Worm (Caenorhabditis elegans) whole organism, L4 larva: ENCODE measurements around the gene C17H11.4.

ENCODE experiments used
- D1046.2 ChIP-seq: fragments of 200-800 bp; sonication (Bioruptor generic); IDR thresholded peaks from 2 replicates; pipeline ENCODE4 v1.3.6; 2022; ENCODE audit warnings: missing genetic modification characterization, missing compliant biosample characterization
- F26F4.8 ChIP-seq: fragments of 200-800 bp; sonication (Bioruptor generic); conservative IDR thresholded peaks from 2 replicates; pipeline ENCODE4 v1.3.6; 2022; ENCODE audit warnings: missing genetic modification characterization, missing compliant biosample characterization
- F49E8.2 ChIP-seq: sonication (generic microtip); optimal IDR thresholded peaks from 2 replicates; lab custom pipeline; 2016; ENCODE audit warnings: missing compliant biosample characterization, mild to moderate bottlenecking, missing genetic modification characterization, borderline replicate concordance
- Y105C5A.15 ChIP-seq: fragments of 200-800 bp; sonication (Bioruptor generic); IDR thresholded peaks from 2 replicates; pipeline ENCODE4 v1.3.6; 2022; ENCODE audit warnings: missing genetic modification characterization, missing compliant biosample characterization
- Y48G9A.11 ChIP-seq: fragments of 200-800 bp; sonication (Bioruptor generic); IDR thresholded peaks from 2 replicates; pipeline ENCODE4 v1.3.6; 2022; ENCODE audit warnings: missing genetic modification reagents, missing genetic modification characterization, missing compliant biosample characterization
- Y5F2A.4 ChIP-seq: fragments of 200-800 bp; sonication (Bioruptor generic); optimal IDR thresholded peaks from 2 replicates; lab custom pipeline; 2018; ENCODE audit warnings: mild to moderate bottlenecking, missing genetic modification characterization, missing compliant biosample characterization
- ZK337.2 ChIP-seq: fragments of 200-800 bp; sonication (Bioruptor generic); IDR thresholded peaks from 2 replicates; pipeline ENCODE4 v1.3.6; 2022; ENCODE audit warnings: missing genetic modification reagents, missing genetic modification characterization, missing compliant biosample characterization
- ZK546.5 ChIP-seq, 2 experiments: sonication (generic microtip); optimal IDR thresholded peaks; 2 replicates each; lab custom pipeline; 2017; ENCODE audit warnings: missing biosample characterization in 2 of 2, missing genetic modification characterization in 2 of 2
- aha-1 ChIP-seq: fragments of 150-350 bp; peaks from one replicate; lab custom pipeline; 2014; ENCODE audit warnings: missing biosample characterization, missing genetic modification characterization
- ama-1 ChIP-seq: fragments of 150-350 bp; optimal IDR thresholded peaks from 2 replicates; lab custom pipeline; 2014; ENCODE audit warnings: inconsistent platforms, mixed read lengths
- arid-1 ChIP-seq: fragments of 200-800 bp; sonication (Bioruptor generic); conservative IDR thresholded peaks from 2 replicates; pipeline ENCODE4 v1.3.6; 2022; ENCODE audit warnings: missing genetic modification reagents, missing genetic modification characterization, missing compliant biosample characterization
- ceh-28 ChIP-seq: fragments of 150-350 bp; optimal IDR thresholded peaks from 2 replicates; lab custom pipeline; 2014; ENCODE audit warnings: missing biosample characterization, missing genetic modification reagents, missing genetic modification characterization
- cey-2 ChIP-seq: sonication (generic microtip); optimal IDR thresholded peaks from 3 replicates; lab custom pipeline; 2017; ENCODE audit warnings: missing genetic modification characterization, mild to moderate bottlenecking, missing compliant biosample characterization, antibody characterized with exemption, borderline replicate concordance; ENCODE audit not compliant: insufficient read depth
- daf-12 ChIP-seq: fragments of 150-350 bp; optimal IDR thresholded peaks from 2 replicates; lab custom pipeline; 2014; ENCODE audit warnings: missing biosample characterization, missing genetic modification reagents, missing genetic modification characterization
- daf-19 ChIP-seq: fragments of 200-800 bp; sonication (Bioruptor generic); conservative IDR thresholded peaks from 2 replicates; pipeline ENCODE4 v1.3.6; 2022; ENCODE audit warnings: missing genetic modification characterization, missing compliant biosample characterization
- daf-8 ChIP-seq: fragments of 200-800 bp; sonication (Bioruptor generic); IDR thresholded peaks from 2 replicates; pipeline ENCODE4 v1.3.6; 2022; ENCODE audit warnings: missing genetic modification characterization, missing compliant biosample characterization
- dmd-8 ChIP-seq: fragments of 200-800 bp; sonication (Bioruptor generic); IDR thresholded peaks from 2 replicates; pipeline ENCODE4 v1.3.6; 2022; ENCODE audit warnings: missing genetic modification characterization, missing compliant biosample characterization
- dpl-1 ChIP-seq: fragments of 150-350 bp; optimal IDR thresholded peaks from 2 replicates; lab custom pipeline; 2014; ENCODE audit warnings: missing biosample characterization, missing genetic modification reagents, missing genetic modification characterization
- egl-43 ChIP-seq: fragments of 200-800 bp; sonication (Bioruptor generic); IDR thresholded peaks from 2 replicates; pipeline ENCODE4 v1.3.6; 2022; ENCODE audit warnings: missing genetic modification reagents, missing genetic modification characterization, missing compliant biosample characterization
- fkh-10 ChIP-seq: fragments of 150-350 bp; optimal IDR thresholded peaks from 2 replicates; lab custom pipeline; 2014; ENCODE audit warnings: missing biosample characterization, missing genetic modification reagents, missing genetic modification characterization
- fos-1 ChIP-seq: fragments of 150-350 bp; optimal IDR thresholded peaks from 2 replicates; lab custom pipeline; 2014; ENCODE audit warnings: missing biosample characterization, missing genetic modification characterization
- hif-1 ChIP-seq, 2 experiments: sonication (generic microtip); optimal IDR thresholded peaks; 2 replicates each; lab custom pipeline; 2016 to 2017; ENCODE audit warnings: missing compliant biosample characterization in 2 of 2, missing genetic modification characterization in 2 of 2, missing genetic modification reagents in 2 of 2, missing genotype in 2 of 2, mild to moderate bottlenecking in 1 of 2
- hlh-30 ChIP-seq: sonication (generic microtip); optimal IDR thresholded peaks from 2 replicates; lab custom pipeline; 2017; ENCODE audit warnings: antibody characterized with exemption, mild to moderate bottlenecking, missing genetic modification characterization, missing compliant biosample characterization; ENCODE audit not compliant: insufficient read depth
- hmg-1.1 ChIP-seq: fragments of 200-800 bp; sonication (Bioruptor generic); IDR thresholded peaks from 2 replicates; pipeline ENCODE4 v1.3.6; 2022; ENCODE audit warnings: missing genetic modification reagents, missing genetic modification characterization, missing compliant biosample characterization
- lim-7 ChIP-seq: fragments of 200-800 bp; sonication (Bioruptor generic); IDR thresholded peaks from 2 replicates; pipeline ENCODE4 v1.3.6; 2022; ENCODE audit warnings: missing genetic modification characterization, missing compliant biosample characterization
- lin-13 ChIP-seq: fragments of 150-350 bp; optimal IDR thresholded peaks from 2 replicates; lab custom pipeline; 2014; ENCODE audit warnings: missing biosample characterization, missing genetic modification reagents, missing genetic modification characterization
- lin-38 ChIP-seq: fragments of 200-800 bp; sonication (Bioruptor generic); IDR thresholded peaks from 2 replicates; pipeline ENCODE4 v1.3.6; 2022; ENCODE audit warnings: missing genetic modification reagents, missing genetic modification characterization, missing compliant biosample characterization
- lir-3 ChIP-seq: sonication (generic microtip); optimal IDR thresholded peaks from 2 replicates; lab custom pipeline; 2016; ENCODE audit warnings: mild to moderate bottlenecking, missing genetic modification characterization, missing compliant biosample characterization
- madf-5 ChIP-seq, 2 experiments: fragments of 200-800 bp; sonication (Bioruptor generic); IDR thresholded peaks; 2 replicates each; pipeline ENCODE4 v1.3.6; 2022; ENCODE audit warnings: missing compliant biosample characterization in 2 of 2, missing genetic modification characterization in 2 of 2
- madf-9 ChIP-seq: fragments of 200-800 bp; sonication (Bioruptor generic); conservative IDR thresholded peaks from 2 replicates; pipeline ENCODE4 v1.3.6; 2022; ENCODE audit warnings: missing genetic modification reagents, missing genetic modification characterization, missing compliant biosample characterization
- mep-1 ChIP-seq: fragments of 150-350 bp; sonication (generic microtip); optimal IDR thresholded peaks from 3 replicates; lab custom pipeline; 2014; ENCODE audit warnings: missing biosample characterization, missing genetic modification characterization
- mes-2 ChIP-seq: sonication (generic microtip); optimal IDR thresholded peaks from 2 replicates; lab custom pipeline; 2016; ENCODE audit warnings: missing genotype, mild to moderate bottlenecking, missing genetic modification characterization, missing compliant biosample characterization; ENCODE audit not compliant: poor library complexity, severe bottlenecking
- mxl-2 ChIP-seq: fragments of 200-800 bp; sonication (Bioruptor generic); conservative IDR thresholded peaks from 2 replicates; pipeline ENCODE4 v1.3.6; 2022; ENCODE audit warnings: missing genetic modification reagents, missing genetic modification characterization, missing compliant biosample characterization
- mxl-3 ChIP-seq: fragments of 200-800 bp; sonication (Bioruptor generic); optimal IDR thresholded peaks from 2 replicates; lab custom pipeline; 2018; ENCODE audit warnings: mild to moderate bottlenecking, missing genetic modification characterization, missing compliant biosample characterization
- nhr-42 ChIP-seq: fragments of 200-800 bp; sonication (Bioruptor generic); IDR thresholded peaks from 2 replicates; pipeline ENCODE4 v1.3.6; 2022; ENCODE audit warnings: missing genetic modification characterization, missing compliant biosample characterization
- nhr-77 ChIP-seq: fragments of 150-350 bp; optimal IDR thresholded peaks from 2 replicates; lab custom pipeline; 2014; ENCODE audit warnings: missing biosample characterization, missing genetic modification characterization
- pha-4 ChIP-seq, 2 experiments: fragments of 150-350 bp in 1 of 2; fragments of 200-800 bp in 1 of 2; sonication (Bioruptor generic) in 1 of 2; IDR thresholded peaks in 1 of 2; optimal IDR thresholded peaks in 1 of 2; 2 replicates each; pipeline versions ENCODE4 v1.3.6 to Lab custom; 2014 to 2022; ENCODE audit warnings: missing genetic modification characterization in 2 of 2, missing genetic modification reagents in 2 of 2, missing biosample characterization in 1 of 2, missing compliant biosample characterization in 1 of 2
- set-16 ChIP-seq: fragments of 200-800 bp; sonication (Bioruptor generic); IDR thresholded peaks from 2 replicates; pipeline ENCODE4 v1.3.6; 2022; ENCODE audit warnings: missing genetic modification reagents, missing genetic modification characterization, missing compliant biosample characterization
- snpc-1.2 ChIP-seq: fragments of 200-800 bp; sonication (Bioruptor generic); IDR thresholded peaks from 2 replicates; pipeline ENCODE4 v1.3.6; 2022; ENCODE audit warnings: missing genetic modification reagents, missing genetic modification characterization, missing compliant biosample characterization
- spr-1 ChIP-seq: sonication (generic microtip); optimal IDR thresholded peaks from 2 replicates; lab custom pipeline; 2016; ENCODE audit warnings: mild to moderate bottlenecking, missing genetic modification characterization, missing compliant biosample characterization
- spr-3 ChIP-seq: fragments of 200-800 bp; sonication (Bioruptor generic); optimal IDR thresholded peaks from 2 replicates; lab custom pipeline; 2018; ENCODE audit warnings: mild to moderate bottlenecking, missing genetic modification characterization, missing compliant biosample characterization
- tag-97 ChIP-seq: fragments of 200-800 bp; sonication (Bioruptor generic); IDR thresholded peaks from 2 replicates; pipeline ENCODE4 v1.3.6; 2022; ENCODE audit warnings: missing genetic modification characterization, missing compliant biosample characterization
- tra-1 ChIP-seq: fragments of 200-800 bp; sonication (Bioruptor generic); IDR thresholded peaks from 2 replicates; pipeline ENCODE4 v1.3.6; 2022; ENCODE audit warnings: missing genetic modification reagents, missing genetic modification characterization, missing compliant biosample characterization
- unc-39 ChIP-seq: sonication (generic microtip); optimal IDR thresholded peaks from 2 replicates; lab custom pipeline; 2017; ENCODE audit warnings: missing biosample characterization, missing genetic modification characterization
- vab-7 ChIP-seq: fragments of 200-800 bp; sonication (Bioruptor generic); IDR thresholded peaks from 2 replicates; pipeline ENCODE4 v1.3.6; 2022; ENCODE audit warnings: missing genetic modification reagents, missing genetic modification characterization, missing compliant biosample characterization
- zip-11 ChIP-seq: fragments of 200-800 bp; sonication (Bioruptor generic); IDR thresholded peaks from 2 replicates; pipeline ENCODE4 v1.3.6; 2022; ENCODE audit warnings: missing genetic modification characterization, missing compliant biosample characterization

The C17H11.4 gene

DNA sequence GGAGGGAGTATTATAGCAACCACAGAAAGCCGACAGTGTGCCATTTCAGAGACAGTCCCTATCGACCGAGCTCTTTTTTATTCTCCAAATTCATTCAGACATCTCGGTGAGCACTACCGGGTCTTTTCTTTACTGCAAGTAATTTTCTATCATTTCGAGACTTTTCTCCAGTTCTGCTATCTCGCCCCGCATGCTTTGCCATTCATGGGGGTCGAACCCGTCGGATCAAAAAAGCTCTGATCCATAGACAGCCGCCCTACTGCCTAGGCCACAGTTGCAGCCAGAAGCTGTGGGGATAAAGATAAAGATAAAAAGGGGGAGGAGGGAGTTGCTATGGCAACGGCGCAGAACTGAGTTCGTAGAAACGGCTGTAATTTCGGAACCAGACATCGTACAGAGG is 30.0 kb downstream of the C17H11.4 start:
- TF ChIP-seq fos-1 (no peak), spr-1 (tag; lab: Kevin White, UChicago) (no peak), mxl-2 (no peak), Y105C5A.15 (GFP tag; lab: Robert Waterston, UW) (no peak), pha-4 (GFP tag; IDR thresholded peaks at IDR 0.05; lab: Robert Waterston, UW) (peak; percentile 43; the same call in 1 of the 2 replicates), pha-4 (tag; optimal IDR thresholded peaks at IDR 0.05; lab: Kevin White, UChicago) (no peak), unc-39 (tag; lab: Kevin White, UChicago) (no peak), F26F4.8 (GFP tag; lab: Robert Waterston, UW) (no peak), tra-1 (GFP tag; lab: Robert Waterston, UW) (0 out of 2 replicates have a peak, but pooled peaks have one; percentile 22), lin-38 (0 out of 2 replicates have a peak, but pooled peaks have one; percentile 39), snpc-1.2 (GFP tag; lab: Robert Waterston, UW) (peak; percentile 64; the same call in 1 of the 2 replicates), hlh-30 (tag; lab: Kevin White, UChicago) (no peak), ZK337.2 (GFP tag; lab: Robert Waterston, UW) (no peak), set-16 (peak; percentile 37; the same call in 1 of the 2 replicates), aha-1 (tag; lab: Kevin White, UChicago) (peak; percentile 41), madf-9 (GFP tag; lab: Robert Waterston, UW) (no peak), fkh-10 (GFP tag; lab: Kevin White, UChicago) (no peak), F49E8.2 (tag; lab: Kevin White, UChicago) (peak; percentile 18), hif-1 (tag; optimal IDR thresholded peaks at IDR 0.05; lab: Kevin White, UChicago) (no peak), egl-43 (GFP tag; lab: Robert Waterston, UW) (peak; percentile 74), mxl-3 (GFP tag; lab: Kevin White, UChicago) (no peak), nhr-77 (tag; lab: Kevin White, UChicago) (no peak), D1046.2 (GFP tag; lab: Robert Waterston, UW) (no peak), lim-7 (GFP tag; lab: Robert Waterston, UW) (0 out of 2 replicates have a peak, but pooled peaks have one; percentile 33), daf-8 (no peak), Y5F2A.4 (GFP tag; lab: Kevin White, UChicago) (no peak), lir-3 (tag; lab: Kevin White, UChicago) (peak; percentile 38), spr-3 (GFP tag; lab: Kevin White, UChicago) (no peak), mes-2 (tag; lab: Kevin White, UChicago) (no peak), ZK546.5 (tag; optimal IDR thresholded peaks at IDR 0.05; lab: Kevin White, UChicago) (no peak), dpl-1 (no peak), cey-2 (tag; lab: Kevin White, UChicago) (no peak)

DNA sequence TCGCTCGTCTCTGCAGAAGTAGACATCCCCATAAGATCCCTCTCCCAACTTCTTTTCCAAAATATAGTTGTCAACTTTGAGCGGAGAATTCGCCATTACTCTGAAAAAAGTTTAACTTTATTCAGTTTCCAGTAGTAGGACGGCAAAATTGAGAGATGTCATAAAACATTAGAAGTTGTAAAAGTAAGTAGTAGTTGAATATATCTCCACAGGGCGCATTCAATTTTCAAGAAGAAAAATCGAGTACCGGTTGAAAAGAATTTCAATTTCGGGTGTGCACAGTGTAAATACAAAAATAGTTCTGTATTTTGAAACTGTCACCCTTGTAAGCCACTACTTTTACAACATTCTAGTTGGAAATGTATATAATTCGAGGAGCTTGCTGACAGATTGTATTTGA is 30.8 kb downstream of the C17H11.4 start, which contains the start of gene F22F1.2:
TSS of gene F22F1.2 (minus strand) at position 101 of the 400 bp plus-strand sequence.
- TF ChIP-seq zip-11 (GFP tag; lab: Robert Waterston, UW) (no peak), mep-1 (no peak), ama-1 (lab: Kevin White, UChicago) (no peak), dmd-8 (GFP tag; lab: Robert Waterston, UW) (no peak), aha-1 (tag; lab: Kevin White, UChicago) (no peak), nhr-42 (GFP tag; lab: Robert Waterston, UW) (no peak), F26F4.8 (GFP tag; lab: Robert Waterston, UW) (no peak), arid-1 (GFP tag; lab: Robert Waterston, UW) (no peak), spr-1 (tag; lab: Kevin White, UChicago) (no peak)

DNA sequence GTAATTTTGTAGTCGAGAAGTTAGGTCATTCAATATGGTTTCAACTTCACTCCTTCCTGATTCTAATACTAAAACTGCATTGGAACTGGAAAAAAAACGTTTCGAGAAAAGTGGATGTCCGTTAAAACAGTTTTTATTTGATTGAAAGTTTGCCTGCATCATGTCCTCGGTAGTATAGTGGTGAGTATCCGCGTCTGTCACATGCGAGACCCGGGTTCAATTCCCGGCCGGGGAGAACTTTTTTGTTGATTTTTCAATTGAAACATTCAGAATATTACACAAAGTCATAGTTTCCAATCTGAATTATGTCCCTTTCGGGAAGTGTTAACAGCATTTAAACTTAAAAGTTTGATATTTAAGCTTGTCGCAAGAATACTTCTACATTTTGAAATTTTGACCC is 32.4 kb downstream of the C17H11.4 start:
- TF ChIP-seq cey-2 (tag; lab: Kevin White, UChicago) (no peak), lin-13 (GFP tag; lab: Kevin White, UChicago) (no peak), vab-7 (GFP tag; lab: Robert Waterston, UW) (peak; percentile 60), lim-7 (GFP tag; lab: Robert Waterston, UW) (peak; percentile 71; the same call in 1 of the 2 replicates), tra-1 (GFP tag; lab: Robert Waterston, UW) (no peak), daf-12 (tag; lab: Kevin White, UChicago) (no peak), ceh-28 (tag; lab: Kevin White, UChicago) (no peak), snpc-1.2 (GFP tag; lab: Robert Waterston, UW) (peak; percentile 74), madf-9 (GFP tag; lab: Robert Waterston, UW) (0 out of 2 replicates have a peak, but pooled peaks have one; percentile 15), daf-19 (0 out of 2 replicates have a peak, but pooled peaks have one; percentile 48), madf-5 (GFP tag; IDR thresholded peaks at IDR 0.05; lab: Robert Waterston, UW) (0 out of 4 replicates have a peak, but pooled peaks of 1 of the 2 experiments have one; percentile 31), hmg-1.1 (GFP tag; lab: Robert Waterston, UW) (no peak), pha-4 (GFP tag; IDR thresholded peaks at IDR 0.05; lab: Robert Waterston, UW) (peak; percentile 23; the same call in 1 of the 2 replicates), pha-4 (tag; optimal IDR thresholded peaks at IDR 0.05; lab: Kevin White, UChicago) (no peak), Y48G9A.11 (GFP tag; lab: Robert Waterston, UW) (peak; percentile 44; the same call in 1 of the 2 replicates), tag-97 (GFP tag; lab: Robert Waterston, UW) (no peak)
